Fruit fly (Drosophila melanogaster): ENCODE data around the gene Dd.

DNA sequence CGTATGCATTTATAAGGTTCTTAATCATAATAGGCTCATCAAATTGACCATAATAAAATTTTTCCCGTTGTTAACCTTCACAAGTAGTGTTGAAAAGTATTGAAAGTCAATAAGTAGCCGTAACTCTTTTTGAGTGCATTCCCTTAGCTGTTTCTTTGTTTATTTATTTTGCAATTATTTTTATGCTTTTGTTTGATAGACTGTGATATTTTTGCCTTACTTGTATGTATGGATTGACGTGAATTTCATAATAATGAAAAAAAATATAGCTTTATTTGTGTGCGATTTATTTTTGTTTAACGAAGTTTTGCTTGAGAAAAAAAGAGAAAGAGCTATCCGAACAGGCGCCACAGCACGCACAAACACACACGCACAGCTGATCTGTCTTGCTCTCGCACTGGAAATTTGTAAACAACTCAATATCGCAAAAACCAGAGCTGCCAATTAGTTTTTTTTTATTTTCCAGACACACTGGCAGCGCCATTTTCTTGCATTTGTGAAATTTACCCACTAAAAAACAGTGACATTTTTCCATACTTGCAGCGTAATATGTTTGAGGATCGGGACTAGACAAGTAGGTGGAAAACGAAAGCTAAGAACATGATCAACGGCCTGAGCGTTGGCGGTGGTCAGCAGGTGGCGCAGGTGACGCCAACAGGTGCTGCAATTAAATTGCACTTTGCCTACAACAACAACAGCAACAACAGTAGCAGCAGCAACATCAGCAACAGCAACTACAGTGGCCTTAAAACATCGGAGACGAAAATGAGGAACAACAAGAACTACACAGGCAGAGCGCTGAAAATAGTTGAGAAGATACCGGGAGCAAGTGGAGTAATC lies 45.6 kb upstream of the Dd start:
- TF ChIP-seq ash1 (GFP tag; optimal IDR thresholded peaks at IDR 0.05) (no peak), inv (GFP tag; IDR thresholded peaks at IDR 0.05; ENCODE audit: partially characterized antibody) (no peak), CG12219 (GFP tag; optimal IDR thresholded peaks at IDR 0.05) (no peak), amos (GFP tag; IDR thresholded peaks at IDR 0.05; ENCODE audit: partially characterized antibody) (peak; percentile 19; the same call in 1 of the 2 replicates), Camta (GFP tag; optimal IDR thresholded peaks at IDR 0.05) (no peak), CG10959 (GFP tag; IDR thresholded peaks at IDR 0.05) (no peak), zen2 (GFP tag; IDR thresholded peaks at IDR 0.05; ENCODE audit: partially characterized antibody) (no peak)

Measured in whole organism, embryonic.